Fruit fly (Drosophila melanogaster) whole organism, wandering third instar larva: ENCODE data around the gene Rpt5.

Experiments
- Abd-B ChIP-seq: fragments of >200 bp; optimal IDR thresholded peaks from 2 replicates; lab custom pipeline; 2017; ENCODE audit warnings: missing biosample characterization, missing genetic modification characterization
- CG32264 ChIP-seq: fragments of 200-800 bp; sonication (Bioruptor generic); optimal IDR thresholded peaks from 2 replicates; lab custom pipeline; 2016; ENCODE audit warnings: missing biosample characterization, missing genetic modification characterization
- CG9705 ChIP-seq: fragments of 200-800 bp; sonication (Bioruptor generic); optimal IDR thresholded peaks from 2 replicates; lab custom pipeline; 2018; ENCODE audit warnings: missing biosample characterization, mild to moderate bottlenecking, missing genetic modification characterization
- CrebA ChIP-seq: fragments of 200-800 bp; sonication (Bioruptor generic); optimal IDR thresholded peaks from 2 replicates; lab custom pipeline; 2016; ENCODE audit warnings: missing biosample characterization, mild to moderate bottlenecking, missing genetic modification characterization, borderline replicate concordance
- Dfd ChIP-seq: fragments of >200 bp; optimal IDR thresholded peaks from 2 replicates; lab custom pipeline; 2017; ENCODE audit warnings: missing biosample characterization, missing genetic modification characterization
- Dif ChIP-seq: fragments of 200-275, 200-300 bp; sonication (Bioruptor generic); optimal IDR thresholded peaks from 2 replicates; lab custom pipeline; 2018; ENCODE audit warnings: missing biosample characterization, missing genetic modification characterization; ENCODE audit not compliant: partially characterized antibody
- GATAd ChIP-seq: sonication (Bioruptor generic); optimal IDR thresholded peaks from 2 replicates; lab custom pipeline; 2016; ENCODE audit warnings: missing biosample characterization, missing genetic modification characterization
- HLH106 ChIP-seq: fragments of 200-800 bp; optimal IDR thresholded peaks from 3 replicates; lab custom pipeline; 2019; ENCODE audit warnings: missing biosample characterization, mild to moderate bottlenecking, missing genetic modification characterization, moderate library complexity
- Hnf4 ChIP-seq: fragments of 200-800 bp; sonication (Bioruptor generic); optimal IDR thresholded peaks from 2 replicates; lab custom pipeline; 2016; ENCODE audit warnings: missing biosample characterization, mild to moderate bottlenecking, missing genetic modification characterization
- Hr78 ChIP-seq: fragments of >200 bp; optimal IDR thresholded peaks from 2 replicates; lab custom pipeline; 2017; ENCODE audit warnings: missing biosample characterization, missing genetic modification characterization
- Hr83 ChIP-seq: fragments of 200-300 bp; sonication (Bioruptor generic); optimal IDR thresholded peaks from 2 replicates; lab custom pipeline; 2016; ENCODE audit warnings: missing biosample characterization, mild to moderate bottlenecking, missing genetic modification characterization, moderate library complexity; ENCODE audit not compliant: poor library complexity, severe bottlenecking
- Jra ChIP-seq: sonication (Bioruptor generic); optimal IDR thresholded peaks from 2 replicates; lab custom pipeline; 2016; ENCODE audit warnings: missing biosample characterization, missing genetic modification characterization
- Mio ChIP-seq: sonication (Bioruptor generic); optimal IDR thresholded peaks from 2 replicates; lab custom pipeline; 2016; ENCODE audit warnings: missing biosample characterization, missing genetic modification characterization
- Myc ChIP-seq: fragments of >200 bp; optimal IDR thresholded peaks from 2 replicates; lab custom pipeline; 2017
- N ChIP-seq: fragments of >200 bp; optimal IDR thresholded peaks from 2 replicates; lab custom pipeline; 2018; ENCODE audit warnings: missing biosample characterization, missing external identifiers, missing genetic modification characterization
- OdsH ChIP-seq: fragments of 200-800 bp; sonication (Bioruptor generic); optimal IDR thresholded peaks from 2 replicates; lab custom pipeline; 2016; ENCODE audit warnings: missing biosample characterization, mild to moderate bottlenecking, missing genetic modification characterization
- Rel ChIP-seq, 2 experiments: fragments of 200-800 bp; sonication (Bioruptor generic) in 1 of 2; optimal IDR thresholded peaks; 2 replicates in 1 of 2; 3 replicates in 1 of 2; lab custom pipeline; 2016 to 2019; ENCODE audit warnings: mild to moderate bottlenecking in 2 of 2, missing biosample characterization in 2 of 2, missing genetic modification characterization in 2 of 2, moderate library complexity in 1 of 2
- Sp1 ChIP-seq: fragments of 200-800 bp; sonication (Bioruptor generic); optimal IDR thresholded peaks from 3 replicates; lab custom pipeline; 2019; ENCODE audit warnings: missing biosample characterization, mild to moderate bottlenecking, missing genetic modification characterization, moderate library complexity
- Vsx2 ChIP-seq: fragments of 200-300, 225-300 bp; sonication (Bioruptor generic); optimal IDR thresholded peaks from 2 replicates; lab custom pipeline; 2018; ENCODE audit warnings: missing biosample characterization, missing genetic modification characterization; ENCODE audit not compliant: partially characterized antibody
- br ChIP-seq: fragments of 200-800 bp; sonication (Bioruptor generic); optimal IDR thresholded peaks from 2 replicates; lab custom pipeline; 2016; ENCODE audit warnings: missing biosample characterization, missing genetic modification characterization
- brk ChIP-seq: fragments of 200-800 bp; sonication (Bioruptor generic); optimal IDR thresholded peaks from 2 replicates; lab custom pipeline; 2016; ENCODE audit warnings: missing biosample characterization, mild to moderate bottlenecking, missing genetic modification characterization
- dl ChIP-seq, 2 experiments: fragments of 175-275, 200-275 bp in 1 of 2; fragments of 200-275 bp in 1 of 2; sonication (Bioruptor generic); optimal IDR thresholded peaks; lab custom pipeline; 2018; ENCODE audit warnings: mild to moderate bottlenecking in 2 of 2, missing biosample characterization in 2 of 2, missing genetic modification characterization in 2 of 2, moderate library complexity in 2 of 2; ENCODE audit not compliant: partially characterized antibody in 2 of 2, insufficient read depth in 1 of 2
- dmrt93B ChIP-seq: fragments of 200-800 bp; sonication (Bioruptor generic); optimal IDR thresholded peaks from 2 replicates; lab custom pipeline; 2018; ENCODE audit warnings: missing biosample characterization, mild to moderate bottlenecking, missing genetic modification characterization
- dsf ChIP-seq: sonication (Bioruptor generic); optimal IDR thresholded peaks from 2 replicates; lab custom pipeline; 2016; ENCODE audit warnings: missing biosample characterization, missing genetic modification characterization, borderline replicate concordance
- ey ChIP-seq: fragments of 200-800 bp; sonication (Bioruptor generic); optimal IDR thresholded peaks from 2 replicates; lab custom pipeline; 2016; ENCODE audit warnings: missing biosample characterization, missing genetic modification characterization
- foxo ChIP-seq, 2 experiments: fragments of 200-800 bp; sonication (Bioruptor generic); optimal IDR thresholded peaks; 2 replicates in 1 of 2; 3 replicates in 1 of 2; lab custom pipeline; 2016 to 2017; ENCODE audit warnings: missing biosample characterization in 2 of 2, missing genetic modification characterization in 2 of 2
- fru ChIP-seq: fragments of 200-800 bp; sonication (Bioruptor generic); optimal IDR thresholded peaks from 3 replicates; lab custom pipeline; 2016; ENCODE audit warnings: missing biosample characterization, mild to moderate bottlenecking, missing genetic modification characterization
- h ChIP-seq: fragments of 200-800 bp; sonication (Bioruptor generic); optimal IDR thresholded peaks from 3 replicates; lab custom pipeline; 2016; ENCODE audit warnings: missing biosample characterization, mild to moderate bottlenecking, missing genetic modification characterization
- jim ChIP-seq: fragments of 175-275, 200-325 bp; sonication (Bioruptor generic); optimal IDR thresholded peaks from 2 replicates; lab custom pipeline; 2016; ENCODE audit warnings: missing biosample characterization, mild to moderate bottlenecking, missing genetic modification characterization
- lola ChIP-seq: fragments of >200 bp; optimal IDR thresholded peaks from 2 replicates; lab custom pipeline; 2017; ENCODE audit warnings: missing biosample characterization, missing genetic modification characterization
- pan ChIP-seq: fragments of >200 bp; optimal IDR thresholded peaks from 2 replicates; lab custom pipeline; 2017
- psq ChIP-seq: fragments of 200-800 bp; sonication (Bioruptor generic); optimal IDR thresholded peaks from 3 replicates; lab custom pipeline; 2017; ENCODE audit warnings: missing biosample characterization, mild to moderate bottlenecking, missing genetic modification characterization, moderate library complexity
- rgr ChIP-seq: fragments of 200-800 bp; sonication (Bioruptor generic); optimal IDR thresholded peaks from 3 replicates; lab custom pipeline; 2016; ENCODE audit warnings: missing biosample characterization, mild to moderate bottlenecking, missing genetic modification characterization
- sage ChIP-seq: fragments of 200-800 bp; sonication (Bioruptor generic); optimal IDR thresholded peaks from 2 replicates; lab custom pipeline; 2016; ENCODE audit warnings: missing biosample characterization, mild to moderate bottlenecking, missing genetic modification characterization
- sv ChIP-seq: fragments of 200-800 bp; sonication (Bioruptor generic); optimal IDR thresholded peaks from 3 replicates; lab custom pipeline; 2016; ENCODE audit warnings: missing biosample characterization, missing genetic modification characterization
- tai ChIP-seq: sonication (Bioruptor generic); optimal IDR thresholded peaks from 2 replicates; lab custom pipeline; 2016; ENCODE audit warnings: missing biosample characterization, missing genetic modification characterization
- usp ChIP-seq: fragments of >200 bp; optimal IDR thresholded peaks from 2 replicates; lab custom pipeline; 2017; ENCODE audit warnings: missing biosample characterization, missing genetic modification characterization
- woc ChIP-seq: sonication (Bioruptor generic); optimal IDR thresholded peaks from 2 replicates; lab custom pipeline; 2016; ENCODE audit warnings: missing biosample characterization, mild to moderate bottlenecking, missing genetic modification characterization

Gene Rpt5

DNA sequence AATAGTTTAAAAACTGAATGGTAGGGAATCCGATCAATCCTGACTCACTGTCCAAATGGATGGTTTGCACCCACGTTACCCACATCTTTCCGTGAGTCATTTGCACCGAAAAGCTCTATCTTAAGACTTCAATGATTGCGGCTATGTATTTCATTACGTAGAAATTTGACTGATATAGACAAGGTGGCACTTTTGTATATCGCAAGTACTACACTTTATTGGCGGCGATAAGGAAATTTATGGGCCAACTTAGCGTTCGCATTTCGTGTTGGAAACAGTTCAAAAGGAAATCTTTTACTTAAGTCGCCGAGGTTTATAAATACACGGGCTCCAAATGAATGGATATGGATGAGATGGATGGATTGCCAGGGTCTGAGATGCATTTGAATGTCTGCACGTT, 37.8 kb upstream of the Rpt5 start:
- TF ChIP-seq Hr78 (GFP tag; lab: Kevin White, UChicago): no peak
- TF ChIP-seq ey (GFP tag; lab: Kevin White, UChicago): no peak
- no peak for TF ChIP-seq CG32264 (GFP tag; lab: Kevin White, UChicago)
- no peak for TF ChIP-seq HLH106 (tag; lab: Kevin White, UChicago)
- TF ChIP-seq CrebA (GFP tag; lab: Kevin White, UChicago): peak; percentile 84
- no peak for TF ChIP-seq lola (GFP tag; lab: Kevin White, UChicago)

- TF ChIP-seq br (GFP tag; lab: Kevin White, UChicago) (no peak), rgr (GFP tag; lab: Kevin White, UChicago) (no peak), dmrt93B (GFP tag; lab: Kevin White, UChicago) (no peak), foxo (GFP tag; optimal IDR thresholded peaks at IDR 0.05; lab: Kevin White, UChicago) (no peak), jim (no peak), pan (lab: Kevin White, UChicago) (no peak), Vsx2 (GFP tag; lab: Kevin White, UChicago) (no peak), lola (GFP tag; lab: Kevin White, UChicago) (no peak), OdsH (no peak), Rel (GFP tag; optimal IDR thresholded peaks at IDR 0.05; lab: Kevin White, UChicago) (no peak), Rel (tag; optimal IDR thresholded peaks at IDR 0.05; lab: Kevin White, UChicago) (no peak), sv (GFP tag; lab: Kevin White, UChicago) (no peak), N (GFP tag; lab: Kevin White, UChicago) (no peak), Abd-B (GFP tag; lab: Kevin White, UChicago) (no peak), CrebA (GFP tag; lab: Kevin White, UChicago) (no peak)
Observed at dm6 chr3R:23718297-23718941, 34.3 kb upstream of the Rpt5 start, which contains the start of gene nau. Gene nau (minus strand): TSS chr3R:23718357.

- TF ChIP-seq lola (GFP tag; lab: Kevin White, UChicago): no peak
- no peak for TF ChIP-seq sv (GFP tag; lab: Kevin White, UChicago)
- TF ChIP-seq GATAd: no peak
- no peak for TF ChIP-seq N (GFP tag; lab: Kevin White, UChicago)
Observed at dm6 chr3R:23721525-23721924, 31.2 kb upstream of the Rpt5 start, which contains the start of gene CG10232. Gene CG10232 (minus strand): TSS chr3R:23721625.

- no peak for TF ChIP-seq OdsH
- no peak for TF ChIP-seq sv (GFP tag; lab: Kevin White, UChicago)
- no peak for TF ChIP-seq lola (GFP tag; lab: Kevin White, UChicago)
- no peak for TF ChIP-seq N (GFP tag; lab: Kevin White, UChicago)
- peak; percentile 17 for TF ChIP-seq rgr (GFP tag; lab: Kevin White, UChicago)
- peak; percentile 8 for TF ChIP-seq CG9705 (GFP tag; lab: Kevin White, UChicago)
- TF ChIP-seq tai (GFP tag; lab: Kevin White, UChicago): no peak
- TF ChIP-seq Hr83 (GFP tag; lab: Kevin White, UChicago): no peak
- TF ChIP-seq woc (GFP tag; lab: Kevin White, UChicago): no peak
- peak; percentile 44 for TF ChIP-seq brk (GFP tag; lab: Kevin White, UChicago)
- TF ChIP-seq foxo (GFP tag; optimal IDR thresholded peaks at IDR 0.05; lab: Kevin White, UChicago): peak in 1 of 2 experiments; percentile 49
- TF ChIP-seq dsf (GFP tag; lab: Kevin White, UChicago): no peak
- TF ChIP-seq Hnf4 (GFP tag; lab: Kevin White, UChicago): peak; percentile 23
- no peak for TF ChIP-seq pan (lab: Kevin White, UChicago)
- TF ChIP-seq Hr78 (GFP tag; lab: Kevin White, UChicago): no peak
- no peak for TF ChIP-seq Dfd (GFP tag; lab: Kevin White, UChicago)
- TF ChIP-seq psq: no peak
- TF ChIP-seq Sp1: no peak
- TF ChIP-seq h (GFP tag; lab: Kevin White, UChicago): peak; percentile 41
- TF ChIP-seq jim: no peak
- no peak for TF ChIP-seq Mio
- no peak for TF ChIP-seq usp (GFP tag; lab: Kevin White, UChicago)
- no peak for TF ChIP-seq Jra (GFP tag; lab: Kevin White, UChicago)
- no peak for TF ChIP-seq sage (GFP tag; lab: Kevin White, UChicago)
- peak; percentile 1 for TF ChIP-seq Vsx2 (GFP tag; lab: Kevin White, UChicago)
- no peak for TF ChIP-seq GATAd
- TF ChIP-seq fru (GFP tag; lab: Kevin White, UChicago): peak; percentile 30
- TF ChIP-seq HLH106 (tag; lab: Kevin White, UChicago): peak; percentile 39
- TF ChIP-seq ey (GFP tag; lab: Kevin White, UChicago): no peak
- no peak for TF ChIP-seq dl (GFP tag; optimal IDR thresholded peaks at IDR 0.05; lab: Kevin White, UChicago; ENCODE audit: insufficient read depth in 1 of 2, partially characterized antibody in 2 of 2)
- no peak for TF ChIP-seq br (GFP tag; lab: Kevin White, UChicago)
- TF ChIP-seq CrebA (GFP tag; lab: Kevin White, UChicago): peak; percentile 6
- TF ChIP-seq dmrt93B (GFP tag; lab: Kevin White, UChicago): peak; percentile 25
- TF ChIP-seq Abd-B (GFP tag; lab: Kevin White, UChicago): no peak
- no peak for TF ChIP-seq CG32264 (GFP tag; lab: Kevin White, UChicago)
- TF ChIP-seq Dif (GFP tag; lab: Kevin White, UChicago): no peak
- no peak for TF ChIP-seq Rel (GFP tag; optimal IDR thresholded peaks at IDR 0.05; lab: Kevin White, UChicago)
- TF ChIP-seq Rel (tag; optimal IDR thresholded peaks at IDR 0.05; lab: Kevin White, UChicago): no peak
- TF ChIP-seq Myc (lab: Kevin White, UChicago): no peak
Observed at dm6 chr3R:23721936-23722335, 30.7 kb upstream of the Rpt5 start.
